Worm (Caenorhabditis elegans) whole organism, midembryonic: Measurements from ENCODE around the gene ZK185.4.
A peak's percentile ranks its signal among the peaks of the same experiment; 100 is the strongest.

Experiments
- T22C8.4 ChIP-seq: fragments of 200-800 bp; sonication (Bioruptor generic); IDR thresholded peaks from 2 replicates; pipeline ENCODE4 v1.3.6; 2022; ENCODE audit warnings: missing genetic modification characterization, missing compliant biosample characterization
- cog-1 ChIP-seq: sonication (generic microtip); optimal IDR thresholded peaks from 2 replicates; lab custom pipeline; 2016; ENCODE audit warnings: missing genetic modification characterization, missing compliant biosample characterization
- flt-1 ChIP-seq: fragments of 200-800 bp; sonication (Bioruptor generic); IDR thresholded peaks from 2 replicates; pipeline ENCODE4 v1.3.6; 2022; ENCODE audit warnings: missing genetic modification characterization, missing compliant biosample characterization
- klf-2 ChIP-seq: fragments of 200-800 bp; sonication (Bioruptor generic); conservative IDR thresholded peaks from 2 replicates; pipeline ENCODE4 v1.3.6; 2022; ENCODE audit warnings: missing genetic modification reagents, missing genetic modification characterization, missing compliant biosample characterization
- med-1 ChIP-seq: sonication (generic microtip); optimal IDR thresholded peaks from 2 replicates; lab custom pipeline; 2017; ENCODE audit warnings: missing genetic modification characterization, mild to moderate bottlenecking, missing compliant biosample characterization, antibody characterized with exemption, missing genetic modification reagents; ENCODE audit not compliant: insufficient read depth
- ref-1 ChIP-seq: fragments of 200-800 bp; sonication (Bioruptor generic); conservative IDR thresholded peaks from 2 replicates; pipeline ENCODE4 v1.3.6; 2022; ENCODE audit warnings: missing genetic modification reagents, missing genetic modification characterization, missing compliant biosample characterization
- tab-1 ChIP-seq: fragments of 200-800 bp; sonication (Bioruptor generic); IDR thresholded peaks from 2 replicates; pipeline ENCODE4 v1.3.6; 2022; ENCODE audit warnings: missing genetic modification characterization, missing compliant biosample characterization
- ztf-23 ChIP-seq: fragments of 200-800 bp; sonication (Bioruptor generic); IDR thresholded peaks from 2 replicates; pipeline ENCODE4 v1.3.6; 2022; ENCODE audit warnings: missing genetic modification reagents, missing genetic modification characterization, missing compliant biosample characterization
- ztf-29 ChIP-seq: fragments of 200-800 bp; sonication (Bioruptor generic); IDR thresholded peaks from 2 replicates; pipeline ENCODE4 v1.3.6; 2022; ENCODE audit warnings: missing genetic modification reagents, missing genetic modification characterization, missing compliant biosample characterization

The ZK185.4 gene

ce11 chrIV:4559160-4559559 is 26.2 kb upstream of the ZK185.4 start:
- TF ChIP-seq ztf-29 (GFP tag; lab: Robert Waterston, UW), result no peak
- no peak for TF ChIP-seq cog-1 (tag; lab: Kevin White, UChicago)
- no peak for TF ChIP-seq T22C8.4
- no peak for TF ChIP-seq ref-1 (GFP tag; lab: Robert Waterston, UW)
- no peak for TF ChIP-seq tab-1 (GFP tag; lab: Robert Waterston, UW)
- TF ChIP-seq klf-2, result no peak
- no peak for TF ChIP-seq med-1
- no peak for TF ChIP-seq ztf-23
- TF ChIP-seq flt-1 (GFP tag; lab: Robert Waterston, UW), result no peak

DNA sequence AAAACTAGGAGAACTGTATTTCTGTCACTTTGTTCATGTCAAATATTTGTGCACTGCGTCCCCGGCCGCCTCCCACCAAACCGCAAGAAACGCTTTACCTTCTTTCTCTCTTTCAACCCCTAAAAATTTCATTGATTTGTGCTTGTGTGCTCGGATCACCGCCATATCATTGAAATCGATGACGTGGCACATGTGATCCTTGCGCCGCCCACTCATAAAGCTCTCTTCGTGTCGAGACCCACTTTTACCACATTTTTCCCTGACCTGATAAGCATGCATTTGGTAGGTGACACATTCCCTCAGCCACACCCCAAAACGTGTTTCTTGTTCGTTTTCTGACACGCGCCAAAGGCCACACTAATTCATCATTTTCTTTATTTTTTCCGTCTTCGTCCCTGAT is 24.8 kb upstream of the ZK185.4 start:
- TF ChIP-seq ztf-23, result no peak

DNA sequence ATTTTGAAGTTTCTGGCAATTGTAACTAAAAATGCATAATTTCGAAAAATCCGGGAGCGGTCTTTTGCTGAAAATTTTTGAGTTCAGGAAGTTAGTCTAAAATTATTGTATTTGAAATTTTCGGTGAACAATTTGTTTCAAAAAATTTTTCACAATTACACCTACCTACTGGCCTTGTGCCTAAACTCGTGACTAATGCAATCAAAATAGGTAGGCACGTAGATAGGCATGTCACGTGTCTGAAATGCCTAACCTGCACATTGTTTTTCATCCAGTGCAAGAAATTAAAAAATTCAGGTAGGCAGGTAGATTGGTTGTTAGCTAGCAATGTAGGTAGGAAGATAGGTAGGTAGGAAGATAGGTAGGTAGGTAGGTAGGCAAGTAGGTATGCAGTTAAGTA is 24.2 kb upstream of the ZK185.4 start:
- TF ChIP-seq ztf-29 (GFP tag; lab: Robert Waterston, UW) (no peak), klf-2 (no peak), flt-1 (GFP tag; lab: Robert Waterston, UW) (no peak), ztf-23 (no peak)

ce11 chrIV:4551562-4551961 is 18.6 kb upstream of the ZK185.4 start:
- TF ChIP-seq klf-2 (no peak), ztf-29 (GFP tag; lab: Robert Waterston, UW) (no peak), med-1 (no peak), T22C8.4 (no peak), flt-1 (GFP tag; lab: Robert Waterston, UW) (no peak), ztf-23 (no peak), ref-1 (GFP tag; lab: Robert Waterston, UW) (no peak), cog-1 (tag; lab: Kevin White, UChicago) (no peak), tab-1 (GFP tag; lab: Robert Waterston, UW) (no peak)

DNA sequence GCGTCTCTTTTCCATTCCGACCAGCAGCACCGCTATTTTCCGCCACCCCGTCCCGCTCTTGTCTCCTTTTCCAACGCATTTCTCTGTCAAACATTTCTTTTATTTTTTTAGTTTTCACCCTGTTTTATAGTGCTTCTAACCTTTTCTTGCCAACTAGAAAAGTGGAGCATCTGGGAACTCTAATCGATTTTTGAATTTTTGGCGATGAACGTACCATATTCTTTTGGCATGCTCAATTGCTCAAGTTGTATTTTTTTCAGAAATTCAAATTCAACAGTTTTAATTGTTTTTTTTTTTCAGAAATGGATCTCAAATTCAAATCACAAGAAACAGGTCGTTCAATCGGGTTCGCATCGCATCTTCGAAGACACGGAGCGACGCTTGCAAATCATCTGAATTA is 15.3 kb upstream of the ZK185.4 start, which contains the start of gene ZK185.1:
TSS of gene ZK185.1 (plus strand) at position 301 of the 400 bp plus-strand sequence.
- no peak for TF ChIP-seq med-1
- TF ChIP-seq cog-1 (tag; lab: Kevin White, UChicago), result no peak
- no peak for TF ChIP-seq T22C8.4
- no peak for TF ChIP-seq flt-1 (GFP tag; lab: Robert Waterston, UW)
- TF ChIP-seq ztf-23, result no peak
- TF ChIP-seq klf-2, result no peak
- no peak for TF ChIP-seq ref-1 (GFP tag; lab: Robert Waterston, UW)
- no peak for TF ChIP-seq ztf-29 (GFP tag; lab: Robert Waterston, UW)
- no peak for TF ChIP-seq tab-1 (GFP tag; lab: Robert Waterston, UW)

- no peak for TF ChIP-seq med-1
These were observed 12.9 kb upstream of the ZK185.4 start, which contains the start of gene ZK185.5 for ce11 chrIV:4545818-4546217. TSS of gene ZK185.5 (minus strand) at chrIV:4545918.

DNA sequence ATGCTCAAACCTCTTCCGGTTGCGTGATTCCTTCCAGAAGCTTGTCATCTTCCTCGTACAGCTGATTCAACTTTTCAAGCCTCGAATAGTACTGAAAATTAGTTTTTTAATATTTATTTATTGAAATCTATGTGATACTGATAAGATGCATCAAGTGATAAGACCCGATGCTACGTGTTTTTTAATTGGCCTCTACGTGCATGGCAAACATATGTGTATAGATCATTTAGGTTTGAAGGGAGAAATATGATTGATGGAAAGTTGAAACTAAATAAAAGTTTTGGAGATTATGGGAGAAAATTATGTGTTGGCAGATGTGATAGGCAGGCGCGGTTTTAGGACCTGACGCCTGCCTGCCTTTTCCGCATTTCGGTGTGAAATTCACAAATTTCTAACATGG is 11.3 kb upstream of the ZK185.4 start:
- TF ChIP-seq ztf-29 (GFP tag; lab: Robert Waterston, UW) (no peak), cog-1 (tag; lab: Kevin White, UChicago) (no peak), klf-2 (no peak), ztf-23 (no peak), med-1 (no peak), T22C8.4 (no peak), tab-1 (GFP tag; lab: Robert Waterston, UW) (no peak)

- no peak for TF ChIP-seq med-1
- no peak for TF ChIP-seq klf-2
- TF ChIP-seq ztf-23, result no peak
- no peak for TF ChIP-seq ztf-29 (GFP tag; lab: Robert Waterston, UW)
- TF ChIP-seq tab-1 (GFP tag; lab: Robert Waterston, UW), result no peak
- TF ChIP-seq flt-1 (GFP tag; lab: Robert Waterston, UW), result no peak
- no peak for TF ChIP-seq T22C8.4
These were observed 10.0 kb upstream of the ZK185.4 start for ce11 chrIV:4542972-4543371.

DNA sequence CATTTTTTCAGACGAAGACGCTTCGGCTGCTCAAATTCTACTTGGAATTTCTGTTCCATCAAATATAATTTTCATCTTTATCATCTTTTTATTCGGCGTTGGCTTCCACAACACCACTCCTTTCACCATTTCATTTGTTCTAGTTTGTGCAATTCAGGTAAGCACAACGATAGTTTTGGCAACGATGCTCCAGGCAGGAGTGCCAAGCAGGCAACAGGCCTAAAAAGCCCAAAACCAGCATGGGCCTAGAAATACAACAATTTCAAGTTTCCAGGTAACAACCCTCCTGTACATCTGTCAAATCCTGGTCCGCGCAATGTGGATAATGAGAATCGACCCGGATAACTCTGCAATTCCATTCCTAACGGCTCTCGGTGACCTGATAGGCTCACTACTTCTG is 8.3 kb upstream of the ZK185.4 start:
- TF ChIP-seq cog-1 (tag; lab: Kevin White, UChicago), result no peak
- TF ChIP-seq ztf-29 (GFP tag; lab: Robert Waterston, UW), result no peak
- TF ChIP-seq T22C8.4, result no peak
- no peak for TF ChIP-seq med-1
- TF ChIP-seq klf-2, result no peak
- no peak for TF ChIP-seq ztf-23
- no peak for TF ChIP-seq tab-1 (GFP tag; lab: Robert Waterston, UW)
- no peak for TF ChIP-seq ref-1 (GFP tag; lab: Robert Waterston, UW)
- no peak for TF ChIP-seq flt-1 (GFP tag; lab: Robert Waterston, UW)

- TF ChIP-seq T22C8.4 (no peak), ztf-23 (0 out of 2 replicates have a peak, but pooled peaks have one; percentile 40)
These were observed 5.7 kb upstream of the ZK185.4 start for ce11 chrIV:4538672-4539071.

- no peak for TF ChIP-seq T22C8.4
- TF ChIP-seq med-1, result no peak
- no peak for TF ChIP-seq tab-1 (GFP tag; lab: Robert Waterston, UW)
- TF ChIP-seq cog-1 (tag; lab: Kevin White, UChicago), result no peak
- no peak for TF ChIP-seq ztf-29 (GFP tag; lab: Robert Waterston, UW)
- TF ChIP-seq ref-1 (GFP tag; lab: Robert Waterston, UW), result no peak
- TF ChIP-seq klf-2, result no peak
- no peak for TF ChIP-seq ztf-23
- TF ChIP-seq flt-1 (GFP tag; lab: Robert Waterston, UW), result no peak
These were observed 3.3 kb upstream of the ZK185.4 start, which contains the start of gene ZK185.2 for ce11 chrIV:4536247-4536646. TSS of gene ZK185.2 (plus strand) at chrIV:4536547.

DNA sequence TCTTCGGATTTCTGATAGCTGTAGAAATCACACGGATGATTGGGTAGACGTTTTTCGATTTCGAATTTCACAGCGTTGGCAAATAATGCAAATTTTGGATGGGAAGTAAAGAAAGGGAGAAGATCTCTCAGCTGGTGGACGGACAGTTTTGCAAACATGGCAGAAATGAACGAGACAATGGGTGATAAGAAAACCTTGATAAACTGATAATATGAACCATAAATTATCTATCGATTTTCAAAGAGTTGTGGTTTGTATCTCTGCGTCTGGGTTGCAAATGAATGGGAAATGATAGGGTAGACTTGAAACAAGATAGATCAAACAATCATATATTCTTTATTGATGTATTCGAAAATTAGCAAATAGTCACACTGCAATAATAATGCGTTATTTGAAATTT is 2.8 kb downstream of the ZK185.4 start, which contains the start of gene ZK185.3:
TSS of gene ZK185.3 (minus strand) at position 263 of the 400 bp plus-strand sequence.
- TF ChIP-seq med-1, result no peak
- TF ChIP-seq flt-1 (GFP tag; lab: Robert Waterston, UW), result no peak
- TF ChIP-seq ztf-23, result no peak
- no peak for TF ChIP-seq tab-1 (GFP tag; lab: Robert Waterston, UW)
- no peak for TF ChIP-seq ztf-29 (GFP tag; lab: Robert Waterston, UW)
- TF ChIP-seq cog-1 (tag; lab: Kevin White, UChicago), result no peak
- TF ChIP-seq klf-2, result no peak
- TF ChIP-seq ref-1 (GFP tag; lab: Robert Waterston, UW), result no peak
- no peak for TF ChIP-seq T22C8.4
